Worm (Caenorhabditis elegans) whole organism, late embryonic: ENCODE results near the gene pix-1.
A peak's percentile ranks its signal among the peaks of the same experiment; 100 is the strongest.

Source experiments
- C08G9.2 ChIP-seq: sonication (generic microtip); optimal IDR thresholded peaks from 2 replicates; lab custom pipeline; 2016; ENCODE audit warnings: mild to moderate bottlenecking, missing genetic modification characterization, moderate library complexity, missing compliant biosample characterization
- K02D7.2 ChIP-seq: sonication (generic microtip); optimal IDR thresholded peaks from 2 replicates; lab custom pipeline; 2017; ENCODE audit warnings: mild to moderate bottlenecking, missing genetic modification characterization, missing compliant biosample characterization
- T23F11.4 ChIP-seq: fragments of 200-800 bp; sonication (Bioruptor generic); optimal IDR thresholded peaks from 2 replicates; lab custom pipeline; 2018; ENCODE audit warnings: mild to moderate bottlenecking, missing genetic modification characterization, missing compliant biosample characterization
- ahr-1 ChIP-seq: sonication (generic microtip); optimal IDR thresholded peaks from 2 replicates; lab custom pipeline; 2016; ENCODE audit warnings: missing genetic modification characterization, missing compliant biosample characterization
- ama-1 ChIP-seq: fragments of 150-350 bp; optimal IDR thresholded peaks from 2 replicates; lab custom pipeline; 2014
- ceh-14 ChIP-seq: sonication (generic microtip); optimal IDR thresholded peaks from 2 replicates; lab custom pipeline; 2016; ENCODE audit warnings: missing genotype, missing genetic modification characterization, missing compliant biosample characterization
- ceh-2 ChIP-seq: sonication (generic microtip); optimal IDR thresholded peaks from 2 replicates; lab custom pipeline; 2016; ENCODE audit warnings: missing genotype, missing genetic modification characterization, missing compliant biosample characterization
- ceh-24 ChIP-seq: sonication (generic microtip); optimal IDR thresholded peaks from 2 replicates; lab custom pipeline; 2016; ENCODE audit warnings: mild to moderate bottlenecking, missing genetic modification characterization, missing compliant biosample characterization
- ceh-30 ChIP-seq: fragments of 150-350 bp; optimal IDR thresholded peaks from 2 replicates; lab custom pipeline; 2014; ENCODE audit warnings: missing biosample characterization, missing genetic modification characterization
- ceh-31 ChIP-seq: sonication (generic microtip); optimal IDR thresholded peaks from 2 replicates; lab custom pipeline; 2016; ENCODE audit warnings: missing genetic modification characterization, missing compliant biosample characterization
- ceh-34 ChIP-seq: sonication (generic microtip); optimal IDR thresholded peaks from 2 replicates; lab custom pipeline; 2016; ENCODE audit warnings: mild to moderate bottlenecking, missing genetic modification characterization, missing compliant biosample characterization
- ceh-45 ChIP-seq: fragments of 200-800 bp; sonication (Bioruptor generic); IDR thresholded peaks from 2 replicates; pipeline ENCODE4 v1.3.6; 2022; ENCODE audit warnings: missing genetic modification reagents, missing genetic modification characterization, missing compliant biosample characterization
- ceh-48 ChIP-seq: sonication (generic microtip); optimal IDR thresholded peaks from 2 replicates; lab custom pipeline; 2016; ENCODE audit warnings: missing genetic modification characterization, inconsistent platforms, missing compliant biosample characterization
- ceh-6 ChIP-seq: fragments of 200-800 bp; sonication (Bioruptor generic); optimal IDR thresholded peaks from 2 replicates; lab custom pipeline; 2018; ENCODE audit warnings: mild to moderate bottlenecking, missing genetic modification characterization, missing compliant biosample characterization
- che-1 ChIP-seq: sonication (generic microtip); optimal IDR thresholded peaks from 2 replicates; lab custom pipeline; 2016; ENCODE audit warnings: mild to moderate bottlenecking, missing genetic modification characterization, missing compliant biosample characterization
- dmd-4 ChIP-seq: sonication (generic microtip); optimal IDR thresholded peaks from 2 replicates; lab custom pipeline; 2016; ENCODE audit warnings: borderline replicate concordance, missing genetic modification characterization, missing compliant biosample characterization
- dve-1 ChIP-seq: sonication (generic microtip); optimal IDR thresholded peaks from 2 replicates; lab custom pipeline; 2017; ENCODE audit warnings: antibody characterized with exemption, mild to moderate bottlenecking, missing genetic modification characterization, missing compliant biosample characterization
- elt-2 ChIP-seq: sonication (generic microtip); optimal IDR thresholded peaks from 2 replicates; lab custom pipeline; 2016; ENCODE audit warnings: missing genetic modification reagents, missing genetic modification characterization, missing compliant biosample characterization
- elt-4 ChIP-seq: sonication (generic microtip); optimal IDR thresholded peaks from 2 replicates; lab custom pipeline; 2016; ENCODE audit warnings: missing genetic modification characterization, missing compliant biosample characterization
- ets-4 ChIP-seq: sonication (generic microtip); optimal IDR thresholded peaks from 2 replicates; lab custom pipeline; 2016; ENCODE audit warnings: missing genetic modification characterization, missing compliant biosample characterization
- eyg-1 ChIP-seq: sonication (generic microtip); optimal IDR thresholded peaks from 2 replicates; lab custom pipeline; 2016; ENCODE audit warnings: missing genotype, missing genetic modification characterization, missing compliant biosample characterization
- fkh-6 ChIP-seq: sonication (generic microtip); optimal IDR thresholded peaks from 2 replicates; lab custom pipeline; 2016; ENCODE audit warnings: missing genetic modification characterization, missing compliant biosample characterization
- lin-11 ChIP-seq: fragments of 200-800 bp; sonication (Bioruptor generic); optimal IDR thresholded peaks from 2 replicates; lab custom pipeline; 2018; ENCODE audit warnings: mild to moderate bottlenecking, missing genetic modification characterization, missing compliant biosample characterization
- mec-3 ChIP-seq: sonication (generic microtip); optimal IDR thresholded peaks from 2 replicates; lab custom pipeline; 2016; ENCODE audit warnings: borderline replicate concordance, missing genetic modification characterization, missing compliant biosample characterization
- nhr-11 ChIP-seq: fragments of 150-350 bp; optimal IDR thresholded peaks from 2 replicates; lab custom pipeline; 2014; ENCODE audit warnings: missing biosample characterization, missing genetic modification characterization
- odd-2 ChIP-seq: sonication (generic microtip); optimal IDR thresholded peaks from 2 replicates; lab custom pipeline; 2017; ENCODE audit warnings: antibody characterized with exemption, mild to moderate bottlenecking, missing genetic modification characterization, missing compliant biosample characterization
- pag-3 ChIP-seq: sonication (generic microtip); optimal IDR thresholded peaks from 2 replicates; lab custom pipeline; 2016; ENCODE audit warnings: missing compliant biosample characterization, missing genetic modification characterization, borderline replicate concordance
- pha-2 ChIP-seq: sonication (generic microtip); optimal IDR thresholded peaks from 2 replicates; lab custom pipeline; 2017; ENCODE audit warnings: mild to moderate bottlenecking, missing genetic modification characterization, missing compliant biosample characterization
- pha-4 ChIP-seq: fragments of 150-350 bp; optimal IDR thresholded peaks from 2 replicates; lab custom pipeline; 2018; ENCODE audit warnings: missing biosample characterization, missing genetic modification reagents, missing genetic modification characterization
- pqm-1 ChIP-seq: sonication (generic microtip); optimal IDR thresholded peaks from 2 replicates; lab custom pipeline; 2016; ENCODE audit warnings: missing genetic modification characterization, missing compliant biosample characterization
- sdc-2 ChIP-seq: sonication (generic microtip); optimal IDR thresholded peaks from 2 replicates; lab custom pipeline; 2016; ENCODE audit warnings: missing genotype, missing genetic modification characterization, missing compliant biosample characterization
- sox-2 ChIP-seq: fragments of 200-800 bp; sonication (Bioruptor generic); IDR thresholded peaks from 2 replicates; pipeline ENCODE4 v1.3.6; 2022; ENCODE audit warnings: missing genetic modification reagents, missing genetic modification characterization, missing compliant biosample characterization
- sox-4 ChIP-seq: sonication (generic microtip); optimal IDR thresholded peaks from 2 replicates; lab custom pipeline; 2017; ENCODE audit warnings: mild to moderate bottlenecking, missing genetic modification characterization, inconsistent platforms, missing compliant biosample characterization
- tbx-2 ChIP-seq: sonication (generic microtip); optimal IDR thresholded peaks from 2 replicates; lab custom pipeline; 2016; ENCODE audit warnings: missing genetic modification characterization, missing compliant biosample characterization
- ttx-3 ChIP-seq: sonication (generic microtip); optimal IDR thresholded peaks from 2 replicates; lab custom pipeline; 2016; ENCODE audit warnings: missing genetic modification reagents, missing genetic modification characterization, missing compliant biosample characterization
- unc-3 ChIP-seq, 2 experiments: fragments of 200-800 bp in 1 of 2; sonication (Bioruptor generic) in 1 of 2; sonication (generic microtip) in 1 of 2; conservative IDR thresholded peaks in 1 of 2; optimal IDR thresholded peaks in 1 of 2; 2 replicates each; pipeline versions ENCODE4 v1.3.6 to Lab custom; 2016 to 2022; ENCODE audit warnings: missing compliant biosample characterization in 2 of 2, missing genetic modification characterization in 2 of 2, missing genetic modification reagents in 1 of 2
- unc-42 ChIP-seq: sonication (generic microtip); optimal IDR thresholded peaks from 2 replicates; lab custom pipeline; 2016; ENCODE audit warnings: missing genotype, missing genetic modification characterization, missing compliant biosample characterization
- zip-5 ChIP-seq: sonication (generic microtip); optimal IDR thresholded peaks from 2 replicates; lab custom pipeline; 2016; ENCODE audit warnings: missing genetic modification characterization, missing compliant biosample characterization
- ztf-16 ChIP-seq: sonication (generic microtip); optimal IDR thresholded peaks from 2 replicates; lab custom pipeline; 2017; ENCODE audit warnings: missing genetic modification characterization, missing compliant biosample characterization

The pix-1 gene

DNA sequence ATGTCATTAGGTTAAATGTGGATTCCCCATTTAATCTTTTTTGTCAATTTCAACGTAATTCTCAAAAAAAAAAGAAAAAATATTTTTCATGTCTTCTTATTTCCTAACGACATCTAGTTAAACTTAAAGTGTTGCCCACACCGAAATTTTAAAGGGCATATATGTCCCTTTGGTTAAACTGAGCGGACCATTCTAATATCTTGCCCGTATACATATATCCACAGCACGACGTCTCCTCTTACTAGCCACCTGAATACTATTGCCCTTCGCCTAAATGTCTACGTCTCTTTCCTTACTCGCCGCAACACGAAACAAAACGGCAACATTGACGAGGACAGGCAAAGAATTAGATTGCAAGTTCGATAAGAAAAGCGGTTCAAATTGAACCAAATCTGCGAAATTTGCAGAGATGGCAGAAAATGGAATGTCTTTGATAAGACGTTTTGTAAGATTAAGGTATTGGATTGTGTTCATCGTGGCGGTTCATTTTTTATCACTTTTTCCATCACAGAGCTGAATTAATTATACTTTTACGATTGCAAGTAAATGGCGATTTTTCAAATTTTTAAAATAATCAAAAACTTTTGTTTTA, 26.4 kb upstream of the pix-1 start (continued):
- TF ChIP-seq ceh-34 (tag; lab: Kevin White, UChicago) = peak; percentile 98
- peak; percentile 54 for TF ChIP-seq elt-2 (tag; lab: Kevin White, UChicago)
- no peak for TF ChIP-seq ceh-24 (tag; lab: Kevin White, UChicago)
- peak; percentile 91 for TF ChIP-seq ceh-30 (tag; lab: Kevin White, UChicago)
- TF ChIP-seq mec-3 (tag; lab: Kevin White, UChicago) = no peak
- no peak for TF ChIP-seq pha-4 (tag; lab: Kevin White, UChicago)
- TF ChIP-seq ttx-3 = peak; percentile 69
- peak; percentile 50 for TF ChIP-seq unc-3 (GFP tag; conservative IDR thresholded peaks at IDR 0.05; lab: Robert Waterston, UW)
- TF ChIP-seq unc-3 (tag; optimal IDR thresholded peaks at IDR 0.05; lab: Kevin White, UChicago) = peak; percentile 86
- TF ChIP-seq tbx-2 = peak; percentile 97
- TF ChIP-seq lin-11 = peak; percentile 26
- no peak for TF ChIP-seq zip-5 (tag; lab: Kevin White, UChicago)
- TF ChIP-seq ahr-1 = peak; percentile 53
- TF ChIP-seq odd-2 = no peak
- TF ChIP-seq ceh-31 = peak; percentile 98
- peak; percentile 90 for TF ChIP-seq ztf-16 (tag; lab: Kevin White, UChicago)
- no peak for TF ChIP-seq K02D7.2 (tag; lab: Kevin White, UChicago)
- TF ChIP-seq ceh-45 (GFP tag; lab: Robert Waterston, UW) = 0 out of 2 replicates have a peak, but pooled peaks have one; percentile 34
- peak; percentile 84 for TF ChIP-seq C08G9.2 (tag; lab: Kevin White, UChicago)
- peak; percentile 97 for TF ChIP-seq dve-1
- TF ChIP-seq pha-2 = no peak
- TF ChIP-seq che-1 (tag; lab: Kevin White, UChicago) = no peak
- TF ChIP-seq ama-1 (lab: Kevin White, UChicago) = no peak
- no peak for TF ChIP-seq pag-3
- no peak for TF ChIP-seq nhr-11
- peak; percentile 24 for TF ChIP-seq T23F11.4 (GFP tag; lab: Kevin White, UChicago)
- TF ChIP-seq dmd-4 (tag; lab: Kevin White, UChicago) = peak; percentile 11
- peak; percentile 9 for TF ChIP-seq eyg-1 (tag; lab: Kevin White, UChicago)
- TF ChIP-seq ets-4 (tag; lab: Kevin White, UChicago) = peak; percentile 71
- peak; percentile 87 for TF ChIP-seq ceh-14 (tag; lab: Kevin White, UChicago)
- peak; percentile 73 for TF ChIP-seq ceh-48
- TF ChIP-seq fkh-6 (tag; lab: Kevin White, UChicago) = peak; percentile 29
- TF ChIP-seq pqm-1 = peak; percentile 90
- peak; percentile 74 for TF ChIP-seq ceh-2 (tag; lab: Kevin White, UChicago)
- TF ChIP-seq elt-4 (tag; lab: Kevin White, UChicago) = no peak
- TF ChIP-seq sox-2 (GFP tag; lab: Robert Waterston, UW) = peak; percentile 71
- TF ChIP-seq, all 69 proteins: peak for 51

DNA sequence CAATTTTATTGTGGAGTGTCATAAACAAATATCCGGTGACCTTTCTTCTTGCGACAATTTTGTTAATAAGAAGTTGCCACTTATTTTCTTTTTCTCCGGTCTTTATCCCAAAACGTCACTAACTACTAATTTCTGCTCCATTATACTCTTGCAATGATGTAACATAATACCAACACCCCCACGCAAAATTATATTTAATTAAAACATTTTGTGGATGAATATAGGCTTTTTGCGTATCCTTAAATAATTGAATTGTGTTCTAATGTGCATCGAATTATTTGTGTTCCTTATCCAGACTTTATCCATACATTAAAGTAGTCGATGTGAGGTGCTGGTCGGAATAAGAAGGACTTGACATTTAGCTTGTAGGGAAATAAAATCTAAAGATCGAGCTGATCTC, 24.2 kb upstream of the pix-1 start:
- TF ChIP-seq unc-42 (tag; lab: Kevin White, UChicago) = peak; percentile 50
- TF ChIP-seq ets-4 (tag; lab: Kevin White, UChicago) = no peak
- TF ChIP-seq, all 69 proteins: peak for 1

DNA sequence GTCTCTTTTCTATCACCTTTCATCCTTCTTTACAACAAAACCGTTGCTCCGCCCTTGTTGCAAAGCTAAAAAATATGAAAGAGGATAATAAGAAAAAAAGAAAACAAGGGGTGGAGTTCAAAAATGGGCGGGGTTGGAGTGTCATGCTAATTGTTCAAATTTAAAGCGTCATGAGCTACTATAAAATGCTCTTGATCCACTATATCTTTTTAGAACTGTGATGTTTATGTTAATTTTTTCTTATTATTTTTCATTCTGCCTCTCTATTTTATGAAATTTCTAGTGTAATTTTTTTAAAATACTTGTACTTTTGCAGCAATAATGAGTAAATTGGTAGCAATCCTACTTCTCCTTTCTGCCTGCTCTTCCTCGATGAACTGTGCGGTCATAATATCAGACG, 20.5 kb upstream of the pix-1 start, which contains the start of gene K02D3.1:
Gene K02D3.1 (plus strand): TSS at position 301 of the 400 bp plus-strand sequence.
- no peak for TF ChIP-seq sdc-2 (tag; lab: Kevin White, UChicago)
- TF ChIP-seq ceh-6 (GFP tag; lab: Kevin White, UChicago) = no peak
- TF ChIP-seq sox-4 = no peak
